Worm (Caenorhabditis elegans): ENCODE measurements around the gene F46G10.2.

The F46G10.2 gene

DNA sequence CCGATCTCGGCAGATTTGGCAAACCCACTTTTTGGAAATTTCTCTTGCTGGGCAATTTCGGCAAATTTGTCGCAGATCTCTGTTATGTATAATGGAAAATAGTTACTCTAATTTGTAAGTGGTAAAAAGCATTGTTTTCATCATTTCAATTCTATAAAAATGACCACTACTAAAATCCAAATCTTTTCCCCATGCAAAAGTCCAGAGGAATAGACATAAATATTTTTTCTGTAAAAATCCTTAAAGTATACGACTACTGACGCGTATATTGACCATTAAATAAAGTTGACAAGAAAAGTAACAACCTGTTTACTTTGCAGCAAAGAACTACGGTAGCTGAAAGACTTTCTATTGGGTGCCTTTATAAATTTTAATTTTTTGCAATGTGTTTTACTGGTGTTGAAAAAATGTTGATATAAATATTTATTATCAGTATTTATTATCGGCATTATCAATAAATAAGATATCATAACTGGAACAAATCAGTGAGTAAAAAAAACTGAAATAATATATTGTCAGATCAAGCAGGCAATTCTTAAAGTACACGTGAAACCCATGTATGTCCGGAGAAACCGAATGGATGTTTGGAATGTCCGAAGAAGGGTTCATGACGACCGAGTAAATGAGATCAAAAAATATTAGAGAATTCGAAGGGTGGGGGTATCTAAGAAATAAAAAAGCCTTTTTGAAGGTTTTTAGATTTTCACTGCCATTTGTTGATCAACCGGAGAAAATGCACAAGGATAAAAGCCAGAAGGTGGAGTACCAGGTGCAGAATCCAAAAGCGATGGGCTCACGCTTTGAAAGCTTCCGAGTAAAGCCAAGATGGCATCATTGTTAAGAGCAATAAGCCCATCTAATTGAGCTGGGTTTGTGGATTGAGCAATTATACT, 26.7 kb downstream of the F46G10.2 start:
- TF ChIP-seq klf-2 (GFP tag; conservative IDR thresholded peaks at IDR 0.05) (no peak), ztf-23 (GFP tag; IDR thresholded peaks at IDR 0.05) (no peak), tab-1 (GFP tag; IDR thresholded peaks at IDR 0.05) (no peak), T22C8.4 (GFP tag; IDR thresholded peaks at IDR 0.05) (no peak), med-1 (GFP tag; optimal IDR thresholded peaks at IDR 0.05; ENCODE audit: insufficient read depth) (no peak), ztf-29 (GFP tag; IDR thresholded peaks at IDR 0.05) (no peak), cog-1 (tag; optimal IDR thresholded peaks at IDR 0.05) (no peak), flt-1 (GFP tag; IDR thresholded peaks at IDR 0.05) (no peak), ref-1 (GFP tag; conservative IDR thresholded peaks at IDR 0.05) (no peak)

DNA sequence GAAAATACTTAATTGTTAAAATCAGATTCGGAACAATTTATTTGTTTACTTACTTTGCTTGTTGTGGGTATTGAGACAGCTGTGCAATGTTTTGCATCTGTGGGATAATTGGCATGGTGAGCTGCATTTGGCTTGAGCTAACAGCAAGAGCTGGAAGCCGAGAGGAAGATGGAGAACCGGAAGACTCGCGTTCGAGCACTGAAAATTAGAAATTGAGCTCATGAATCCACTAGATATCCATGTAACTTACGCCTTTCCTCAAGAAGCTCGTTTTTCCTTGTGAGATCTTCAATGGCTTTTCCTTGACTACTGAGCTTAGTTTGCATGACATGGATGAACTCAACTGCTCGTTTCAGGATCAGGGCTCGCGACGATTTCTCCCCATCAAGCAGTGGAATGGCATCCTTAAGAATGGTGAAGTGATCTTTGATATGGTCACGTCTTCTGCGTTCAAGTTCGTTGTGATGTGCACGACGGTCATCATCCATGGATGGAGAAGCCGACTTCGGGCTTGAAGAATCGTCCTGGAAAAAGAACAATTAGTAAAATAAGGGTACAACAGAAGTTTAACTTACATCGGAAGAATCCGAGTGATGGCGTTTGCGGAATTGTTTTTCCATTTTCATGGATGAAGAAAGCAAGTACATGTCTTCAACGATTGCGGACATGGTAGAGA, 27.5 kb downstream of the F46G10.2 start:
- TF ChIP-seq ztf-23 (GFP tag; IDR thresholded peaks at IDR 0.05) (no peak), klf-2 (GFP tag; conservative IDR thresholded peaks at IDR 0.05) (no peak), tab-1 (GFP tag; IDR thresholded peaks at IDR 0.05) (no peak), cog-1 (tag; optimal IDR thresholded peaks at IDR 0.05) (no peak), ztf-29 (GFP tag; IDR thresholded peaks at IDR 0.05) (no peak), med-1 (GFP tag; optimal IDR thresholded peaks at IDR 0.05; ENCODE audit: insufficient read depth) (no peak), flt-1 (GFP tag; IDR thresholded peaks at IDR 0.05) (no peak), T22C8.4 (GFP tag; IDR thresholded peaks at IDR 0.05) (no peak), ref-1 (GFP tag; conservative IDR thresholded peaks at IDR 0.05) (no peak)

DNA sequence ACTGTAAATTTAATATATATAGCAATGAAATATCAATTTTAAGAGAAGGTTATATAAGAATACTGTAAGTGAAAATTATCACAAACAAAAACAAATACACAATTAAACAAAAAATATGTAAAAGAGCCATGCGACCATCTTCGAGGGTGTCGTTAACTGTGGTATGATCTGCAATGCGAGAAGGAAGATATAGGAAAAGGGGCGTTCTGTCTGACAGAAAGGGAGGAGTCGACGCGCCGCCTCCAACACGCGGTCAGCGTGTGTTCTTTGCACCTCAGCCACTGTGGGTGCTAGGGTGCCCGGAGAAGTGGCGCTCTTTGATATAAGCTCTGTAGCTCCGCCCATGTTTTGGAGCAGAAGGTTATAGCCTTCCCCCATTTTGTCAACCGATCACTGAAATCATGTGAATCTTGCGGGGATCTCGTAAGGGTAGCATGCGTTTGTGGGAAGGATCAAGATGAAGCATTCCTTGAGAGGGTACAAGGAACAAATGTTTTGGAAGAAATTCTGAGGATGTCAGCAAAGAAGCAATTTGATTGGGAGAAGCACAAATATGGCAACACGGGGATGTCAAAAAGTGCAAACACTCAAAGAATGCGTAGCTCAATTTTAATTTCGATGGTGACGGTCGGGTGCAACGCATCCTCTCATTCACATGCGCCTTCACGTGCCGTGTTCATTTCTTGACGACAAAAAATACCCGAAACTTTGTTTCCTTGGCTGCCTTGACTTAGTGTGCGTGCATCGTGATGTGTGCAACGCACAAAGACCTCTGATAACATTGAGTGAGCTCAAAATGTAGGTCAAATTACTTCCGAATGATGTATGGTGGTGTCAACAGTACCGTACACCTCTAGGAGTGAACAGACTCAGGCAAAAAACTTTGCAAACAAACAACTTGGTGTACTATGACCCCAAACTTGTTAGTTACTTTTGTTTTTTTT, 28.3 kb downstream of the F46G10.2 start, which contains the start of gene mxl-3:
Gene mxl-3 (minus strand): TSS at position 1 of the 944 bp plus-strand sequence.
- TF ChIP-seq flt-1 (GFP tag; IDR thresholded peaks at IDR 0.05) (no peak), med-1 (GFP tag; optimal IDR thresholded peaks at IDR 0.05; ENCODE audit: insufficient read depth) (no peak), ref-1 (GFP tag; conservative IDR thresholded peaks at IDR 0.05) (no peak), ztf-23 (GFP tag; IDR thresholded peaks at IDR 0.05) (no peak), T22C8.4 (GFP tag; IDR thresholded peaks at IDR 0.05) (no peak), ztf-29 (GFP tag; IDR thresholded peaks at IDR 0.05) (no peak), klf-2 (GFP tag; conservative IDR thresholded peaks at IDR 0.05) (no peak), tab-1 (GFP tag; IDR thresholded peaks at IDR 0.05) (no peak), cog-1 (tag; optimal IDR thresholded peaks at IDR 0.05) (no peak)

ce11 chrX:13352164-13352563, 29.4 kb downstream of the F46G10.2 start:
- TF ChIP-seq ref-1 (GFP tag; conservative IDR thresholded peaks at IDR 0.05) (no peak), ztf-29 (GFP tag; IDR thresholded peaks at IDR 0.05) (no peak), klf-2 (GFP tag; conservative IDR thresholded peaks at IDR 0.05) (no peak), med-1 (GFP tag; optimal IDR thresholded peaks at IDR 0.05; ENCODE audit: insufficient read depth) (no peak), ztf-23 (GFP tag; IDR thresholded peaks at IDR 0.05) (no peak)

DNA sequence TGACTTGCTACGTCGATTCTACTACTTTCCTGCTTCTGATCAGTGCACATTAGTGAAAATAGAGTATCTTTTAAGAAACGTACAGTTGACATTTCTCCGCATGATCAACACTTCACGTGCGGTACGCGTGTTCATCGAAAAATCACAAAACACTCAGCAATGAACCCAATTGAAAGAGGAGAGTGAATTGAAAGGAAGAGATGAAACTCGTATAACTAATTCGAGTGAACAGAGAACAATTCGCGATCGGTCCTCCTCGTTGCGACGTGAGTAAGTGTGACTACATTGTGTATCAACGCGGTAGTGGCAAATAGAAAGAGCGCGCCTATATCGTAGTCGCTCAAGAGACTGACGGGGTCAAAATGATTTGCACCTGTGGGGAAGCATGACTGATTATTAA, 30.8 kb downstream of the F46G10.2 start:
- TF ChIP-seq ztf-23 (GFP tag; IDR thresholded peaks at IDR 0.05) = no peak
- TF ChIP-seq med-1 (GFP tag; optimal IDR thresholded peaks at IDR 0.05; ENCODE audit: insufficient read depth) = no peak
- no peak for TF ChIP-seq flt-1 (GFP tag; IDR thresholded peaks at IDR 0.05)
- TF ChIP-seq klf-2 (GFP tag; conservative IDR thresholded peaks at IDR 0.05) = no peak
- TF ChIP-seq cog-1 (tag; optimal IDR thresholded peaks at IDR 0.05) = no peak
- TF ChIP-seq tab-1 (GFP tag; IDR thresholded peaks at IDR 0.05) = no peak
- TF ChIP-seq ref-1 (GFP tag; conservative IDR thresholded peaks at IDR 0.05) = no peak
- TF ChIP-seq ztf-29 (GFP tag; IDR thresholded peaks at IDR 0.05) = no peak
- TF ChIP-seq T22C8.4 (GFP tag; IDR thresholded peaks at IDR 0.05) = no peak

DNA sequence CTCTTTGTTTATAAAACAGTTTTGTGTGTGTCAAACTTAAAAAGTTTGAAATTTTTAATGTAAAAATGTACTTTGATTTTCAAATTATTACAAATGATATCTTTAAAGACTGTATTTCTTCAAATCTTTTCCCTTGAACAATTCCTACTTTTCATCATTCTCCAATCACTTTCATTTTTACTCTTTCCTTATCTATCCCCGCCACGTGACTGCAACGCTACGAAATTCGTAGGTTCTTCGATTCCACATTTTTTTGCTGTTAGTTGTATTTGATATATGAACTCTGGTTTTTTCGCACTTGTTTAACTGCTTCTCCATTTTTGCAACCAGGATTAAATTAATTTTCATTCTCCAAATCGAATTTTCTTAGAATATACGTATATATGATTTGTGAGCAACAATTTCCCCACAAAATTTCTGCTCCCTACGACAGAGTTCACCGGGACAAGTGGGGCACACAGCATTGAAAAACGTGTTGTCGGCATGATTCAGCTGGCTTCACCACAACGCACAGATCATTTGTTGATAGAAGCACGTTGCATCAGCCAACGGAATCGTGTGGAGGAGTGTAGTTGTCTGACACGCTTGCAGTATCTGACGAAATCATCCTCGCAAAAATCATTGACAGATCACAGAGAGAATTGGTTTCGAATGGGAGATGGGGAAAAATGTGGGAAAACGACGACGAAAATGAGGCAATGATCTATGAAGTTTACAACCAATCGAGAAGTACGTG, 32.1 kb downstream of the F46G10.2 start:
- TF ChIP-seq klf-2 (GFP tag; conservative IDR thresholded peaks at IDR 0.05) = no peak
- no peak for TF ChIP-seq cog-1 (tag; optimal IDR thresholded peaks at IDR 0.05)
- no peak for TF ChIP-seq med-1 (GFP tag; optimal IDR thresholded peaks at IDR 0.05; ENCODE audit: insufficient read depth)
- TF ChIP-seq ref-1 (GFP tag; conservative IDR thresholded peaks at IDR 0.05) = no peak
- TF ChIP-seq tab-1 (GFP tag; IDR thresholded peaks at IDR 0.05) = no peak
- TF ChIP-seq T22C8.4 (GFP tag; IDR thresholded peaks at IDR 0.05) = no peak
- no peak for TF ChIP-seq ztf-23 (GFP tag; IDR thresholded peaks at IDR 0.05)
- no peak for TF ChIP-seq flt-1 (GFP tag; IDR thresholded peaks at IDR 0.05)
- no peak for TF ChIP-seq ztf-29 (GFP tag; IDR thresholded peaks at IDR 0.05)

DNA sequence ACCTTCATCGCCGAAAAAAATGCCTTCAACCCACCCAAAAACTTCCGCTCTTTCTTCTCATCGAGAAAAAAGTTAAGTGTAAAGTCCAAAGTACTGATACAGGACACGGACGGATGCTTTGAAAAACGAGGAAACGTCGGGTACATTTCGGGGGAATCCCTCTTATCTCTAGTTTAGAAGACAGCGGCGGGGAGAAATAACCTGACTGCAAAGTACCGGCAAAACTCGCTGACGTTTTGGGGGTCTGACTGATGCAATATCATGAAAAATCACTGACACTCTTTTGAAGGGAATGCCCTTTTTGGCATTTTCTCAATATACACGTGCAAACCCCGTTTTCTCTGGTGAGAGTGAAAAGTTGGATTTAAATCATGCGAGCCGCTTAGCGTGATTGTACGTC, 33.7 kb downstream of the F46G10.2 start:
- TF ChIP-seq klf-2 (GFP tag; conservative IDR thresholded peaks at IDR 0.05) (no peak), cog-1 (tag; optimal IDR thresholded peaks at IDR 0.05) (no peak), tab-1 (GFP tag; IDR thresholded peaks at IDR 0.05) (no peak), ztf-23 (GFP tag; IDR thresholded peaks at IDR 0.05) (no peak), ztf-29 (GFP tag; IDR thresholded peaks at IDR 0.05) (no peak), flt-1 (GFP tag; IDR thresholded peaks at IDR 0.05) (no peak), med-1 (GFP tag; optimal IDR thresholded peaks at IDR 0.05; ENCODE audit: insufficient read depth) (no peak), ref-1 (GFP tag; conservative IDR thresholded peaks at IDR 0.05) (no peak), T22C8.4 (GFP tag; IDR thresholded peaks at IDR 0.05) (no peak)

ce11 chrX:13357673-13358072, 34.9 kb downstream of the F46G10.2 start:
- TF ChIP-seq ref-1 (GFP tag; conservative IDR thresholded peaks at IDR 0.05) (no peak), flt-1 (GFP tag; IDR thresholded peaks at IDR 0.05) (no peak), klf-2 (GFP tag; conservative IDR thresholded peaks at IDR 0.05) (no peak), T22C8.4 (GFP tag; IDR thresholded peaks at IDR 0.05) (no peak), cog-1 (tag; optimal IDR thresholded peaks at IDR 0.05) (no peak), tab-1 (GFP tag; IDR thresholded peaks at IDR 0.05) (no peak), med-1 (GFP tag; optimal IDR thresholded peaks at IDR 0.05; ENCODE audit: insufficient read depth) (no peak), ztf-29 (GFP tag; IDR thresholded peaks at IDR 0.05) (no peak), ztf-23 (GFP tag; IDR thresholded peaks at IDR 0.05) (no peak)

Measured in whole organism, midembryonic.